Worm (Caenorhabditis elegans) whole organism, L4 larva: ENCODE results near the gene F54F2.9.
A peak's percentile ranks its signal among the peaks of the same experiment; 100 is the strongest.

Experiments
- F10B5.3 ChIP-seq: sonication (generic microtip); optimal IDR thresholded peaks from 2 replicates; lab custom pipeline; 2016; ENCODE audit warnings: mild to moderate bottlenecking, missing genetic modification characterization, missing compliant biosample characterization
- F37D6.2 ChIP-seq: sonication (generic microtip); optimal IDR thresholded peaks from 2 replicates; lab custom pipeline; 2016; ENCODE audit warnings: mild to moderate bottlenecking, missing genetic modification characterization, missing compliant biosample characterization
- F44E2.7 ChIP-seq: fragments of 200-800 bp; sonication (Bioruptor generic); IDR thresholded peaks from 2 replicates; pipeline ENCODE4 v2.1.2; 2022; ENCODE audit warnings: missing genetic modification characterization, missing compliant biosample characterization
- F49E8.2 ChIP-seq: sonication (generic microtip); optimal IDR thresholded peaks from 2 replicates; lab custom pipeline; 2016; ENCODE audit warnings: missing compliant biosample characterization, mild to moderate bottlenecking, missing genetic modification characterization, borderline replicate concordance
- R02D3.7 ChIP-seq: fragments of 150-350 bp; sonication (generic microtip); optimal IDR thresholded peaks from 3 replicates; lab custom pipeline; 2014; ENCODE audit warnings: missing biosample characterization, missing genetic modification characterization
- Y105C5A.15 ChIP-seq: fragments of 200-800 bp; sonication (Bioruptor generic); IDR thresholded peaks from 2 replicates; pipeline ENCODE4 v1.3.6; 2022; ENCODE audit warnings: missing genetic modification characterization, missing compliant biosample characterization
- ZK546.5 ChIP-seq, 2 experiments: sonication (generic microtip); optimal IDR thresholded peaks; 2 replicates each; lab custom pipeline; 2017; ENCODE audit warnings: missing biosample characterization in 2 of 2, missing genetic modification characterization in 2 of 2
- aha-1 ChIP-seq: fragments of 150-350 bp; peaks from one replicate; lab custom pipeline; 2014; ENCODE audit warnings: missing biosample characterization, missing genetic modification characterization
- ama-1 ChIP-seq: fragments of 150-350 bp; optimal IDR thresholded peaks from 2 replicates; lab custom pipeline; 2014; ENCODE audit warnings: inconsistent platforms, mixed read lengths
- attf-4 ChIP-seq: sonication (generic microtip); optimal IDR thresholded peaks from 3 replicates; lab custom pipeline; 2017; ENCODE audit warnings: missing biosample characterization, missing genetic modification characterization
- ceh-28 ChIP-seq: fragments of 150-350 bp; optimal IDR thresholded peaks from 2 replicates; lab custom pipeline; 2014; ENCODE audit warnings: missing biosample characterization, missing genetic modification reagents, missing genetic modification characterization
- ceh-44 ChIP-seq: fragments of 200-800 bp; sonication (Bioruptor generic); IDR thresholded peaks from 2 replicates; pipeline ENCODE4 v1.3.6; 2022; ENCODE audit warnings: missing genetic modification reagents, missing genetic modification characterization, missing compliant biosample characterization
- ceh-82 ChIP-seq: sonication (generic microtip); optimal IDR thresholded peaks from 2 replicates; lab custom pipeline; 2017; ENCODE audit warnings: missing biosample characterization, missing genetic modification characterization
- cey-2 ChIP-seq: sonication (generic microtip); optimal IDR thresholded peaks from 3 replicates; lab custom pipeline; 2017; ENCODE audit warnings: missing genetic modification characterization, mild to moderate bottlenecking, missing compliant biosample characterization, antibody characterized with exemption, borderline replicate concordance; ENCODE audit not compliant: insufficient read depth
- ctbp-1 ChIP-seq: fragments of 200-800 bp; sonication (Bioruptor generic); IDR thresholded peaks from 2 replicates; pipeline ENCODE4 v1.3.6; 2022; ENCODE audit warnings: missing genetic modification reagents, missing genetic modification characterization, missing compliant biosample characterization
- daf-16 ChIP-seq, 3 experiments: sonication (generic microtip); optimal IDR thresholded peaks; 2 replicates each; lab custom pipeline; 2016 to 2017; ENCODE audit warnings: missing genetic modification characterization in 3 of 3, missing genetic modification reagents in 3 of 3, mild to moderate bottlenecking in 2 of 3, missing compliant biosample characterization in 2 of 3, missing biosample characterization in 1 of 3, moderate library complexity in 1 of 3
- dmd-6 ChIP-seq: fragments of 200-800 bp; sonication (Bioruptor generic); IDR thresholded peaks from 2 replicates; pipeline ENCODE4 v1.3.6; 2022; ENCODE audit warnings: missing genetic modification reagents, missing genetic modification characterization, missing compliant biosample characterization
- fos-1 ChIP-seq: fragments of 150-350 bp; optimal IDR thresholded peaks from 2 replicates; lab custom pipeline; 2014; ENCODE audit warnings: missing biosample characterization, missing genetic modification characterization
- hif-1 ChIP-seq, 2 experiments: sonication (generic microtip); optimal IDR thresholded peaks; 2 replicates each; lab custom pipeline; 2016 to 2017; ENCODE audit warnings: missing compliant biosample characterization in 2 of 2, missing genetic modification characterization in 2 of 2, missing genetic modification reagents in 2 of 2, missing genotype in 2 of 2, mild to moderate bottlenecking in 1 of 2
- jun-1 ChIP-seq: fragments of 150-350 bp; optimal IDR thresholded peaks from 2 replicates; lab custom pipeline; 2014; ENCODE audit warnings: missing biosample characterization, missing genetic modification reagents, missing genetic modification characterization
- lim-7 ChIP-seq: fragments of 200-800 bp; sonication (Bioruptor generic); IDR thresholded peaks from 2 replicates; pipeline ENCODE4 v1.3.6; 2022; ENCODE audit warnings: missing genetic modification characterization, missing compliant biosample characterization
- lin-15B ChIP-seq: fragments of 150-350 bp; sonication (generic microtip); optimal IDR thresholded peaks from 3 replicates; lab custom pipeline; 2014; ENCODE audit warnings: missing biosample characterization, missing genetic modification characterization
- lin-29 ChIP-seq: fragments of 200-800 bp; sonication (Bioruptor generic); IDR thresholded peaks from 2 replicates; pipeline ENCODE4 v1.3.6; 2022; ENCODE audit warnings: missing genetic modification reagents, missing genetic modification characterization, missing compliant biosample characterization
- lin-38 ChIP-seq: fragments of 200-800 bp; sonication (Bioruptor generic); IDR thresholded peaks from 2 replicates; pipeline ENCODE4 v1.3.6; 2022; ENCODE audit warnings: missing genetic modification reagents, missing genetic modification characterization, missing compliant biosample characterization
- lin-39 ChIP-seq: fragments of 150-350 bp; optimal IDR thresholded peaks from 2 replicates; lab custom pipeline; 2014; ENCODE audit warnings: missing biosample characterization, missing genetic modification reagents, missing genetic modification characterization
- madf-9 ChIP-seq: fragments of 200-800 bp; sonication (Bioruptor generic); conservative IDR thresholded peaks from 2 replicates; pipeline ENCODE4 v1.3.6; 2022; ENCODE audit warnings: missing genetic modification reagents, missing genetic modification characterization, missing compliant biosample characterization
- mdl-1 ChIP-seq, 2 experiments: fragments of 150-350 bp in 1 of 2; sonication (generic microtip) in 1 of 2; optimal IDR thresholded peaks; 2 replicates each; lab custom pipeline; 2014 to 2017; ENCODE audit warnings: missing biosample characterization in 2 of 2, missing genetic modification characterization in 2 of 2
- mep-1 ChIP-seq: fragments of 150-350 bp; sonication (generic microtip); optimal IDR thresholded peaks from 3 replicates; lab custom pipeline; 2014; ENCODE audit warnings: missing biosample characterization, missing genetic modification characterization
- mxl-3 ChIP-seq: fragments of 200-800 bp; sonication (Bioruptor generic); optimal IDR thresholded peaks from 2 replicates; lab custom pipeline; 2018; ENCODE audit warnings: mild to moderate bottlenecking, missing genetic modification characterization, missing compliant biosample characterization
- nhr-10 ChIP-seq: fragments of 150-350 bp; optimal IDR thresholded peaks from 2 replicates; lab custom pipeline; 2014; ENCODE audit warnings: missing biosample characterization, missing genetic modification characterization
- nhr-11 ChIP-seq: fragments of 150-350 bp; optimal IDR thresholded peaks from 2 replicates; lab custom pipeline; 2014; ENCODE audit warnings: missing biosample characterization, missing genetic modification characterization
- nhr-25 ChIP-seq: sonication (generic microtip); optimal IDR thresholded peaks from 2 replicates; lab custom pipeline; 2017; ENCODE audit warnings: missing genetic modification characterization, mild to moderate bottlenecking, missing compliant biosample characterization, antibody characterized with exemption, moderate library complexity, borderline replicate concordance; ENCODE audit not compliant: insufficient read depth
- nhr-28 ChIP-seq: fragments of 150-350 bp; optimal IDR thresholded peaks from 2 replicates; lab custom pipeline; 2014; ENCODE audit warnings: missing biosample characterization, missing genetic modification characterization
- nhr-41 ChIP-seq: fragments of 200-800 bp; sonication (Bioruptor generic); IDR thresholded peaks from 2 replicates; pipeline ENCODE4 v1.3.6; 2022; ENCODE audit warnings: missing genetic modification reagents, missing genetic modification characterization, missing compliant biosample characterization
- nhr-6 ChIP-seq: fragments of 150-350 bp; optimal IDR thresholded peaks from 2 replicates; lab custom pipeline; 2014; ENCODE audit warnings: missing biosample characterization, missing genetic modification characterization
- pqm-1 ChIP-seq: sonication (generic microtip); optimal IDR thresholded peaks from 2 replicates; lab custom pipeline; 2017; ENCODE audit warnings: missing biosample characterization, missing genetic modification characterization
- saeg-2 ChIP-seq: fragments of 200-800 bp; sonication (Bioruptor generic); IDR thresholded peaks from 2 replicates; pipeline ENCODE4 v1.3.6; 2022; ENCODE audit warnings: missing genetic modification reagents, missing genetic modification characterization, missing compliant biosample characterization
- sdz-12 ChIP-seq: fragments of 200-800 bp; sonication (Bioruptor generic); optimal IDR thresholded peaks from 2 replicates; lab custom pipeline; 2018; ENCODE audit warnings: mild to moderate bottlenecking, missing genetic modification characterization, missing compliant biosample characterization
- set-16 ChIP-seq: fragments of 200-800 bp; sonication (Bioruptor generic); IDR thresholded peaks from 2 replicates; pipeline ENCODE4 v1.3.6; 2022; ENCODE audit warnings: missing genetic modification reagents, missing genetic modification characterization, missing compliant biosample characterization
- snpc-1.2 ChIP-seq: fragments of 200-800 bp; sonication (Bioruptor generic); IDR thresholded peaks from 2 replicates; pipeline ENCODE4 v1.3.6; 2022; ENCODE audit warnings: missing genetic modification reagents, missing genetic modification characterization, missing compliant biosample characterization
- snpc-4 ChIP-seq: fragments of 150-350 bp; optimal IDR thresholded peaks from 2 replicates; lab custom pipeline; 2014; ENCODE audit warnings: missing biosample characterization, missing genetic modification characterization
- tag-97 ChIP-seq: fragments of 200-800 bp; sonication (Bioruptor generic); IDR thresholded peaks from 2 replicates; pipeline ENCODE4 v1.3.6; 2022; ENCODE audit warnings: missing genetic modification characterization, missing compliant biosample characterization
- tra-1 ChIP-seq: fragments of 200-800 bp; sonication (Bioruptor generic); IDR thresholded peaks from 2 replicates; pipeline ENCODE4 v1.3.6; 2022; ENCODE audit warnings: missing genetic modification reagents, missing genetic modification characterization, missing compliant biosample characterization
- unc-130 ChIP-seq: sonication (generic microtip); optimal IDR thresholded peaks from 2 replicates; lab custom pipeline; 2016; ENCODE audit warnings: missing genetic modification reagents, missing genetic modification characterization, missing compliant biosample characterization
- unc-62 ChIP-seq, 3 experiments: fragments of 150-350 bp in 1 of 3; sonication (generic microtip); optimal IDR thresholded peaks in 2 of 3; peaks in 1 of 3; 1 replicate in 1 of 3; 2 replicates in 2 of 3; lab custom pipeline; 2014 to 2017; ENCODE audit warnings: missing biosample characterization in 3 of 3, missing genetic modification characterization in 3 of 3, missing genetic modification reagents in 3 of 3, missing genotype in 1 of 3
- zfp-2 ChIP-seq: sonication (generic microtip); optimal IDR thresholded peaks from 2 replicates; lab custom pipeline; 2016; ENCODE audit warnings: mild to moderate bottlenecking, missing genetic modification characterization, missing compliant biosample characterization

Gene F54F2.9

ce11 chrIII:8801864-8802818 is 24.9 kb downstream of the F54F2.9 start (continued):
- peak; percentile 34 for TF ChIP-seq lin-39
- TF ChIP-seq snpc-4 (tag; lab: Kevin White, UChicago) = peak; percentile 7
- TF ChIP-seq lim-7 (GFP tag; lab: Robert Waterston, UW) = 0 out of 2 replicates have a peak, but pooled peaks have one; percentile 3
- peak; percentile 70 for TF ChIP-seq tra-1 (GFP tag; lab: Robert Waterston, UW)
- peak; percentile 44; the same call in 1 of the 2 replicates for TF ChIP-seq lin-29 (GFP tag; lab: Robert Waterston, UW)
- TF ChIP-seq ceh-28 (tag; lab: Kevin White, UChicago) = peak; percentile 68
- peak; percentile 92 for TF ChIP-seq nhr-25 (tag; lab: Kevin White, UChicago)
- TF ChIP-seq F10B5.3 (tag; lab: Kevin White, UChicago) = peak; percentile 69
- TF ChIP-seq nhr-28 (tag; lab: Kevin White, UChicago) = peak; percentile 96
- peak; percentile 68 for TF ChIP-seq lin-38
- TF ChIP-seq unc-130 (GFP tag; lab: Kevin White, UChicago) = peak; percentile 27
- no peak; the same call in 1 of the 2 replicates for TF ChIP-seq madf-9 (GFP tag; lab: Robert Waterston, UW)
- peak; percentile 96 for TF ChIP-seq nhr-11 (tag; lab: Kevin White, UChicago)
- peak; percentile 96 for TF ChIP-seq nhr-10 (tag; lab: Kevin White, UChicago)
- peak; percentile 96 for TF ChIP-seq dmd-6 (GFP tag; lab: Robert Waterston, UW)
- no peak for TF ChIP-seq zfp-2
- peak; percentile 87 for TF ChIP-seq fos-1
- no peak for TF ChIP-seq tag-97 (GFP tag; lab: Robert Waterston, UW)
- peak; percentile 79 to 96 for TF ChIP-seq daf-16 (GFP tag; optimal IDR thresholded peaks at IDR 0.05; lab: Kevin White, UChicago)
- peak; percentile 82 for TF ChIP-seq daf-16 (tag; optimal IDR thresholded peaks at IDR 0.05; lab: Kevin White, UChicago)
- TF ChIP-seq ceh-82 = no peak
- no peak for TF ChIP-seq ZK546.5 (tag; optimal IDR thresholded peaks at IDR 0.05; lab: Kevin White, UChicago)
- TF ChIP-seq ctbp-1 (GFP tag; lab: Robert Waterston, UW) = peak; percentile 83
- peak; percentile 82 for TF ChIP-seq saeg-2 (GFP tag; lab: Robert Waterston, UW)
- peak; percentile 47; the same call in 1 of the 2 replicates for TF ChIP-seq nhr-41
- no peak for TF ChIP-seq lin-15B (tag; lab: Kevin White, UChicago)
- peak; percentile 86 for TF ChIP-seq mxl-3 (GFP tag; lab: Kevin White, UChicago)
- TF ChIP-seq Y105C5A.15 (GFP tag; lab: Robert Waterston, UW) = no peak
- peak; percentile 29; the same call in 1 of the 2 replicates for TF ChIP-seq snpc-1.2 (GFP tag; lab: Robert Waterston, UW)
- peak; percentile 55; the same call in 1 of the 2 replicates for TF ChIP-seq ceh-44 (GFP tag; lab: Robert Waterston, UW)
- peak; percentile 42 for TF ChIP-seq ama-1
- peak; percentile 98 for TF ChIP-seq nhr-6 (tag; lab: Kevin White, UChicago)
- peak; percentile 94 to 98 for TF ChIP-seq mdl-1 (tag; optimal IDR thresholded peaks at IDR 0.05; lab: Kevin White, UChicago)
- TF ChIP-seq jun-1 (tag; lab: Kevin White, UChicago) = peak; percentile 94
- TF ChIP-seq attf-4 (tag; lab: Kevin White, UChicago) = peak; percentile 81

ce11 chrIII:8801352-8801863 is 25.6 kb downstream of the F54F2.9 start:
- TF ChIP-seq R02D3.7 (no peak), aha-1 (tag; lab: Kevin White, UChicago) (peak; percentile 94), cey-2 (no peak), mep-1 (tag; lab: Kevin White, UChicago) (no peak), unc-62 (GFP tag; optimal IDR thresholded peaks at IDR 0.05 in 1 of 2; lab: Kevin White, UChicago) (peak in 1 of 2 experiments; percentile 40), unc-62 (tag; optimal IDR thresholded peaks at IDR 0.05; lab: Kevin White, UChicago) (no peak), F49E8.2 (tag; lab: Kevin White, UChicago) (no peak), nhr-28 (tag; lab: Kevin White, UChicago) (no peak), ctbp-1 (GFP tag; lab: Robert Waterston, UW) (no peak), pqm-1 (tag; lab: Kevin White, UChicago) (no peak), snpc-4 (tag; lab: Kevin White, UChicago) (no peak), F44E2.7 (GFP tag; lab: Robert Waterston, UW) (no peak), F37D6.2 (tag; lab: Kevin White, UChicago) (no peak), hif-1 (tag; optimal IDR thresholded peaks at IDR 0.05; lab: Kevin White, UChicago) (no peak), nhr-11 (tag; lab: Kevin White, UChicago) (no peak), set-16 (GFP tag; lab: Robert Waterston, UW) (peak; percentile 78; the same call in 1 of the 2 replicates), sdz-12 (no peak), nhr-41 (no peak), lin-29 (GFP tag; lab: Robert Waterston, UW) (no peak)
